Worm (Caenorhabditis elegans) whole organism, L4/young adult: Measurements from ENCODE around the gene lgc-41.

Source experiments
- W03F9.2 ChIP-seq: fragments of 150-350 bp; optimal IDR thresholded peaks from 2 replicates; lab custom pipeline; 2014; ENCODE audit warnings: missing biosample characterization, missing genetic modification characterization
- dao-5 ChIP-seq: sonication (generic microtip); optimal IDR thresholded peaks from 2 replicates; lab custom pipeline; 2016; ENCODE audit warnings: missing genotype, missing genetic modification characterization, moderate library complexity, missing compliant biosample characterization
- him-1 ChIP-seq: sonication (generic microtip); optimal IDR thresholded peaks from 2 replicates; lab custom pipeline; 2016; ENCODE audit warnings: missing genotype, missing genetic modification reagents, missing genetic modification characterization, missing compliant biosample characterization

Gene lgc-41

DNA sequence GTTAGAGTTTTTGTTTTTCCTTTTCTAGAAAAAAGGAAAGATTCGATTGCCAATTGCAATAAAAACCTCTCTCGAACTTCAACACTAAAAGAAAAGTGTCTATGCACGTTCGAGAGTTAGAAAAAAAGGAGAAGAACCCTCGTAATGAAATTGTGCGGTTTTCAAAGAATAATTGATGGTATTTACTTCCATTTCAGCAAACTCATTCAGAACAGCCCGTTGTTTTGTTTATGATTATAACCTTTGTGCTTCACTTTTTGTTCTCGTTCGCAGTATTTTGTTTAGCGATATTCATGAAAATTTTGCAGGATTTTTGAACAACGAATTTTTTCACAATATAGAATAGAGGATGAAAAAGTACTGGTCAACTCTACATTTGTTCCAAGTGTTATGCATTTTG is at the start of gene lgc-41:
lgc-41 (plus strand) TSS at position 301 of the 400 bp plus-strand sequence.
- TF ChIP-seq W03F9.2 (tag; lab: Kevin White, UChicago): no peak
- no peak for TF ChIP-seq dao-5 (tag; lab: Kevin White, UChicago)
- TF ChIP-seq him-1 (tag; lab: Kevin White, UChicago): no peak

ce11 chrX:10406203-10406602 is 47.9 kb upstream of the lgc-41 start, which contains the start of gene gur-3:
TSS of gene gur-3 (minus strand) at chrX:10406303.
- TF ChIP-seq dao-5 (tag; lab: Kevin White, UChicago) (no peak), him-1 (tag; lab: Kevin White, UChicago) (no peak), W03F9.2 (tag; lab: Kevin White, UChicago) (no peak)

- TF ChIP-seq him-1 (tag; lab: Kevin White, UChicago) (no peak), dao-5 (tag; lab: Kevin White, UChicago) (no peak)
These were observed 47.2 kb upstream of the lgc-41 start, which contains the start of gene ZC504.1 for ce11 chrX:10406850-10407249. TSS of gene ZC504.1 (plus strand) at chrX:10407150.

DNA sequence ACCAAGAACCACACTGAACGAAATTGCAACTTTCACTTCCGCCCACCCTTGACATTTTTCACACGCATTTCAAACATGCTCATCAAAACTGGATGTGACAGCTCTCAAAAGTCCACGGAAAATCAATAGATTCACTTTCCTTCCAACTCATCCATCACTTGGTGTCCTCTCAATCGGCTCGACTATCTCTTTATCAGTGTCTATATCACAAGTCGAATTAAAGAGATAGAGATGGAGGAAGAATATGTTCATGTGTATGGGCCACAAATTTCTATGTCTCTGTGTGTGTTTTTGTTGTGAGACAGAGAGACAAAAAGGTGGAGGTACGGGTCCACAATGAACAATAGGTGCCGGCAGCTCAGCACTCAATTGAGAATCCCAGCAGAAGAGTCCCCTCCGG is 43.5 kb upstream of the lgc-41 start:
- TF ChIP-seq dao-5 (tag; lab: Kevin White, UChicago): no peak
- no peak for TF ChIP-seq him-1 (tag; lab: Kevin White, UChicago)
- TF ChIP-seq W03F9.2 (tag; lab: Kevin White, UChicago): no peak

DNA sequence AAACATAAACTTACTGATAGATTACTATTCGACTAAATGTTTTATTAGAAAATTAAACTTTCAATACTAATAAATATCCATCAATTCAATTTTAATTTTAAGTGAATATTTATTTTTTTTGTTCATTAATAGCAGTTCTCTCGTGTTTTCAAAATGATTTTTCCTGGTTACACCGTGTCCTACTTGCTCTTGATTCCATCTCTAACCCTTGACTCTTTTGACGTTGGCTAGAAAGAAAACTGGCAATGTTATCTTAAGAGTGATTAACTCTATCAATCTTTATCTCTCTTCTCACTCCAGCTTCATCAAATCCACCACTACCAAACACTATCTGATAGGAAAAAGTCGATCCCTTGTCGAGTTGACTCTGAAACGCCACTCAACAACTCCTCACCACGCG is 41.6 kb upstream of the lgc-41 start, which contains the start of gene acr-8:
acr-8 (plus strand) TSS at position 301 of the 400 bp plus-strand sequence.
- TF ChIP-seq dao-5 (tag; lab: Kevin White, UChicago): no peak
- TF ChIP-seq him-1 (tag; lab: Kevin White, UChicago): no peak
- TF ChIP-seq W03F9.2 (tag; lab: Kevin White, UChicago): no peak

DNA sequence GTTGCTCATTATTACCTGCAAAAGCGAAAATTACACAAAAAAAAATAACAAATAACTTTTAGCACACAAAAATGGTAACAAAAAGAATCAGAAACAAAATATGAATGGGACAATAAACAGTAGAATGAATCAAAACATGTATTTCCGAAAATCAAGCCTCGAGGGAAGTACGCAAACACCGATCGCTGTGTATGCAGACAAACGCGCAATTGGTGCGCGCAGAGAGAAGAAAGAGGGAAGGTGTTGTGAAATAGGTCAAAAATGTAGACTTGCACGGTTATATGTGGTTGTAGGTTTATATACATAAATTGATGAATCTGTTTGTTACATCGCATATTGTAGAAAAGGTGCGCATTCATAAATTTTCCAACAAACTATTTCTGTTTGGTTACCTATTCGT is 34.3 kb upstream of the lgc-41 start, which contains the start of gene cdk-11.2:
cdk-11.2 (minus strand) TSS at position 23 of the 400 bp plus-strand sequence.
- TF ChIP-seq W03F9.2 (tag; lab: Kevin White, UChicago) (no peak), him-1 (tag; lab: Kevin White, UChicago) (no peak), dao-5 (tag; lab: Kevin White, UChicago) (no peak)

DNA sequence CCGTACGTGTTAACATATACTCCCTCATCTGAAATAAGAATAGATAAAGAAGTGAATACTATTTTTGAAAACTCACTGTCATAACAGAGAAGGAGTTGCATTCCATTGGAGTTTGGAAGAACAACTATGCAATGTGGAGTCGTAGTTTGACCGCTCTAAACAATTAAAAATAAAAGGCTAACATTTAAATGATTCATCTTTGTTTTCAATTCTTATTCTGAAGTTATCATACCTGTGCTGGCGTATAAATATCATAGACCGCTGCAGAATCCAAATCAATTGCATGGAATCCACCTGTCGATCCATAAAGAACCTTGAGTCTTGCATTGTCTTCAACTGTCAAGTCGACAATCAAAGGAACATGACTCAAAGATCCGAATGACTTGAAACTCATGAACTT is 31.3 kb upstream of the lgc-41 start:
- TF ChIP-seq dao-5 (tag; lab: Kevin White, UChicago): no peak
- no peak for TF ChIP-seq W03F9.2 (tag; lab: Kevin White, UChicago)
- TF ChIP-seq him-1 (tag; lab: Kevin White, UChicago): no peak

- TF ChIP-seq W03F9.2 (tag; lab: Kevin White, UChicago) (no peak), him-1 (tag; lab: Kevin White, UChicago) (no peak), dao-5 (tag; lab: Kevin White, UChicago) (no peak)
These were observed 29.3 kb upstream of the lgc-41 start for ce11 chrX:10424744-10425143.

- TF ChIP-seq W03F9.2 (tag; lab: Kevin White, UChicago) (no peak), him-1 (tag; lab: Kevin White, UChicago) (no peak), dao-5 (tag; lab: Kevin White, UChicago) (no peak)
These were observed 26.0 kb upstream of the lgc-41 start for ce11 chrX:10428109-10428508.

DNA sequence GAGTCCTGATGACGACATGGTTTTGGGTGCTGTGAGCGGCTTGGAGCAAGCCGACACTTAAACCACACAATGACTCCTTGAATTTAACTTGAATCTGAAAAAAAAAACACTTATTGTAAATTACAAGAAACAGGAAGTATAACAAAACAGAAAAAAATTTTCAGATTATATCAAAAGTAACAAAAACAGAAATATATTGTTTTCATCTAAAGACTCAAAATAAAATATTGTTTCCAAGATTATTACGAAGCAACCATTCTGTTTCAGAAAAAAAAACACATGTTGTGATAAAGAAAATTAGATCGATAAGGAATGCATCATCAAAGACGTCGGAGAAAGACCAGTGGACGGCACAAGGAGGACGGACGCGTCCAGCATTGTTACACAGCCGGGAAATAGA is 25.5 kb upstream of the lgc-41 start, which contains the start of gene mig-15:
mig-15 (minus strand) TSS at position 101 of the 400 bp plus-strand sequence.
- TF ChIP-seq dao-5 (tag; lab: Kevin White, UChicago) (no peak), W03F9.2 (tag; lab: Kevin White, UChicago) (no peak), him-1 (tag; lab: Kevin White, UChicago) (no peak)

DNA sequence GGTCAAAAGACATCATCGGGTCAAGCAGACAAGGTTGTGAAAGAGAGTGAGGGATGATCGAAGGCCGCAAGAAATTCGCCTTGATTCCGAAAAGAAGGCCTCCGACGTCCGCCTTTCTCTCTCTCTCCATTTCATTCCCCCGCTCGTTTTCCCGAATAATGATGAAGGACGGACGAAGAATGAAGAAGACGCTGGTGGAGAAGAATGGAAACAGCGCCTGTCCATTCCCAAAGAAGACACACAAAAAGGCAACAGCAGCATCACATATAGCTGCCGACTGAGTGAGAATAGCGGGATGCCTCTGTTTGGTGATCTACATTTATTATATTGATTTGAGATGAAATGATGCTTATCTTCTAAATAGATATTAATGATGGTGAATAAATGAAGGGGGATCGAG is 24.9 kb upstream of the lgc-41 start:
- no peak for TF ChIP-seq dao-5 (tag; lab: Kevin White, UChicago)
- no peak for TF ChIP-seq him-1 (tag; lab: Kevin White, UChicago)
- no peak for TF ChIP-seq W03F9.2 (tag; lab: Kevin White, UChicago)

- TF ChIP-seq W03F9.2 (tag; lab: Kevin White, UChicago): no peak
These were observed 23.2 kb upstream of the lgc-41 start for ce11 chrX:10430866-10431265.

ce11 chrX:10432786-10433185 is 21.3 kb upstream of the lgc-41 start:
- TF ChIP-seq W03F9.2 (tag; lab: Kevin White, UChicago): no peak
- TF ChIP-seq dao-5 (tag; lab: Kevin White, UChicago): no peak
- no peak for TF ChIP-seq him-1 (tag; lab: Kevin White, UChicago)

ce11 chrX:10433863-10434262 is 20.2 kb upstream of the lgc-41 start:
- TF ChIP-seq him-1 (tag; lab: Kevin White, UChicago) (no peak), dao-5 (tag; lab: Kevin White, UChicago) (no peak), W03F9.2 (tag; lab: Kevin White, UChicago) (no peak)
